Fruit fly (Drosophila melanogaster): ENCODE measurements around the gene mRpS21.

The mRpS21 gene

DNA sequence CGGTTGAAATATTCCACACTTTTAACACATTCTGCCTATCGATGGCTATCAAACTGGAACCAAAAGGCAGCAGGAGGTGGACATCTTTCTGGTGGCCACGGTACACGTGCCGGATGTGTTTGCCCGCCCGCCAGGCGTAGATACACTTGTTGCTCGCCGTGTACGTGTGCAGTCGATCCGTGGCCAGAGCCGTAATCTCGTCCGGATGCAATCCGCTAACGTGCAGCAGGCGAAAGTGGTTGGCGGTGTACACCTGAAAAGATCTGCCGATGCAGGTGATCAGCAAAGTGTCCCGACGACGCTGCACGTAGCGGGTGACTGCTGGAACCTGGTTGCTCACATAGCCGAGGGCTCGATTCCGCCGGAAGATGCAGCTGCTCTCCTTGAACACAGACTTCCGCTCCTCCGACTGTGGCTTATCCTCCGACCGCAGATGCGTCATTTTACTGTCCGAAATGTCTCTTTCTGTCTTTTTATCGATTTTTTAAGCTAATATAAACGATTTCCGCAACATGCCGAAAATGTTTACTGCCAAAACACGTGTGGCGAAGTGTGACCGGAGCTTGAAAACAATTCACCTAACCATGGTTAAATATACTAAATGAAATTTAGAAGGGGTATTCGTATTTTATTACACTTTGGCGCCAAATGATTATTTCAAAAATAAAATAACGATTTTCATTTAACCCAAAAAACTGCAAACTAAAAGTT, 6.7 kb upstream of the mRpS21 start, which contains the start of gene CG9799 (continued):
- no peak for TF ChIP-seq CG43689 (GFP tag; IDR thresholded peaks at IDR 0.05)
- TF ChIP-seq ase (GFP tag; IDR thresholded peaks at IDR 0.05), result peak; percentile 57; the same call in 2 of the 3 replicates
- peak; percentile 77 for TF ChIP-seq gfzf (GFP tag; optimal IDR thresholded peaks at IDR 0.05)
- no peak for TF ChIP-seq prd (optimal IDR thresholded peaks at IDR 0.05)
- TF ChIP-seq prd (GFP tag; IDR thresholded peaks at IDR 0.05), result peak; percentile 53; the same call in 2 of the 3 replicates
- TF ChIP-seq BEAF-32 (GFP tag; optimal IDR thresholded peaks at IDR 0.05), result peak; percentile 24
- TF ChIP-seq CoRest (tag; optimal IDR thresholded peaks at IDR 0.05), result no peak
- no peak for TF ChIP-seq CG12071 (GFP tag; optimal IDR thresholded peaks at IDR 0.05)
- TF ChIP-seq ERR (GFP tag; optimal IDR thresholded peaks at IDR 0.05), result no peak
- no peak for TF ChIP-seq CG18476 (GFP tag; optimal IDR thresholded peaks at IDR 0.05)
- no peak for TF ChIP-seq H15 (GFP tag; IDR thresholded peaks at IDR 0.05)
- no peak for TF ChIP-seq CG18011 (GFP tag; optimal IDR thresholded peaks at IDR 0.05)
- TF ChIP-seq CG17612 (GFP tag; IDR thresholded peaks at IDR 0.05), result 0 out of 2 replicates have a peak, but pooled peaks have one; percentile 10
- TF ChIP-seq CG34422 (GFP tag; IDR thresholded peaks at IDR 0.05), result peak; percentile 84; the same call in 2 of the 3 replicates
- TF ChIP-seq Ets97D (GFP tag; optimal IDR thresholded peaks at IDR 0.05), result peak; percentile 41
- no peak for TF ChIP-seq Blimp-1 (GFP tag; optimal IDR thresholded peaks at IDR 0.05)
- no peak for TF ChIP-seq CG9932 (GFP tag; IDR thresholded peaks at IDR 0.05)
- TF ChIP-seq CG11695 (GFP tag; IDR thresholded peaks at IDR 0.05), result no peak
- peak; percentile 71 for TF ChIP-seq MESR4 (GFP tag; optimal IDR thresholded peaks at IDR 0.05)
- TF ChIP-seq CG12744 (GFP tag; optimal IDR thresholded peaks at IDR 0.05), result no peak
- peak; percentile 50; the same call in 1 of the 2 replicates for TF ChIP-seq Awh (GFP tag; IDR thresholded peaks at IDR 0.05)
- peak; percentile 92 for TF ChIP-seq dm (GFP tag; optimal IDR thresholded peaks at IDR 0.05)
- no peak for TF ChIP-seq GATAe (GFP tag; conservative IDR thresholded peaks at IDR 0.05)
- TF ChIP-seq TFAM (GFP tag; optimal IDR thresholded peaks at IDR 0.05), result no peak
- peak; percentile 90 for TF ChIP-seq CG9797 (GFP tag; optimal IDR thresholded peaks at IDR 0.05)
- peak; percentile 42; the same call in 1 of the 2 replicates for TF ChIP-seq gt (GFP tag; IDR thresholded peaks at IDR 0.05)
- peak; percentile 63 for TF ChIP-seq stwl (tag; optimal IDR thresholded peaks at IDR 0.05)
- TF ChIP-seq CG2116 (GFP tag; optimal IDR thresholded peaks at IDR 0.05), result peak; percentile 51
- TF ChIP-seq slp2 (GFP tag; optimal IDR thresholded peaks at IDR 0.05), result no peak
- no peak for TF ChIP-seq CG11560 (tag; IDR thresholded peaks at IDR 0.05)
- TF ChIP-seq CG11504 (tag; optimal IDR thresholded peaks at IDR 0.05), result peak; percentile 95
- 0 out of 2 replicates have a peak, but pooled peaks have one; percentile 8 for TF ChIP-seq tna (GFP tag; IDR thresholded peaks at IDR 0.05; ENCODE audit: partially characterized antibody)
- TF ChIP-seq scrt (GFP tag; optimal IDR thresholded peaks at IDR 0.05), result peak; percentile 9
- no peak for TF ChIP-seq CG13894 (tag; optimal IDR thresholded peaks at IDR 0.05)
- TF ChIP-seq onecut (GFP tag; IDR thresholded peaks at IDR 0.05), result peak; percentile 70
- no peak for TF ChIP-seq salm (tag; optimal IDR thresholded peaks at IDR 0.05)
- no peak for TF ChIP-seq CG5953 (GFP tag; IDR thresholded peaks at IDR 0.05)
- TF ChIP-seq CG17829 (tag; optimal IDR thresholded peaks at IDR 0.05), result no peak
- TF ChIP-seq mld (GFP tag; IDR thresholded peaks at IDR 0.05; ENCODE audit: partially characterized antibody), result 0 out of 3 replicates have a peak, but pooled peaks have one; percentile 14
- no peak; the same call in 2 of the 3 replicates for TF ChIP-seq CG7963 (GFP tag; IDR thresholded peaks at IDR 0.05; ENCODE audit: partially characterized antibody)
- TF ChIP-seq tx (GFP tag; optimal IDR thresholded peaks at IDR 0.05), result no peak
- no peak for TF ChIP-seq Lpt (GFP tag; optimal IDR thresholded peaks at IDR 0.05)
- TF ChIP-seq HmgZ (tag; optimal IDR thresholded peaks at IDR 0.05), result peak; percentile 4
- peak; percentile 18 for TF ChIP-seq Sin3A (optimal IDR thresholded peaks at IDR 0.05)
- peak; percentile 9; the same call in 1 of the 3 replicates for TF ChIP-seq zen2 (GFP tag; IDR thresholded peaks at IDR 0.05; ENCODE audit: partially characterized antibody)
- TF ChIP-seq H2.0 (GFP tag; IDR thresholded peaks at IDR 0.05), result no peak
- TF ChIP-seq twi (tag; optimal IDR thresholded peaks at IDR 0.05), result peak; percentile 79
- peak; percentile 59 for TF ChIP-seq Med (GFP tag)
- no peak for TF ChIP-seq sens-2 (GFP tag; IDR thresholded peaks at IDR 0.05)
